Fruit fly (Drosophila melanogaster): ENCODE results near the gene CG6178.

- no peak for TF ChIP-seq CG8478 (optimal IDR thresholded peaks at IDR 0.05)
- no peak for TF ChIP-seq pan (optimal IDR thresholded peaks at IDR 0.05)
- no peak for TF ChIP-seq usp (GFP tag; optimal IDR thresholded peaks at IDR 0.05)
- TF ChIP-seq EcR (GFP tag; optimal IDR thresholded peaks at IDR 0.05), result no peak
- TF ChIP-seq Dll (optimal IDR thresholded peaks at IDR 0.05), result no peak
- TF ChIP-seq psq (optimal IDR thresholded peaks at IDR 0.05), result no peak
These were observed 51.3 kb downstream of the CG6178 start for dm6 chr3R:24203426-24203825.
